Worm (Caenorhabditis elegans): Measurements from ENCODE around the gene hpo-15.

DNA sequence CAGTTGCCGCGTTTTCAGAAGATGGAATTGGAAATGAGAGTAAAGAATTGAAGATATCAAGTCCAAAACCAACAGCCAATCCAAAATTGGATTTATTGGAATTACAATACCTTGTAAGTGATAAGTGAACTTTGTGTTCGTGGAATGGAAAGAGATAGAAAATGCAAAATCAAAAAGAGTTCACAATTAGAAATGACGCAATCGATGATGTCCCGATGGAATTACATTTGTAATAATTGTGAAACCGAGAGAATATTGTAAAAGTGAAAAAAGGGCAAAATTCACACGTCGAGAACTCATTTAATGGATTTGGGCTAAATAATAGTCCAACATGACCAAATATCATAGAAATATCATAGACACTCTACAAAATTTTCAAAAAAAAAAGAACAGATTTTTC, 11.6 kb upstream of the hpo-15 start:
- TF ChIP-seq unc-130 (tag; optimal IDR thresholded peaks at IDR 0.05) (no peak), lin-15B (tag; optimal IDR thresholded peaks at IDR 0.05) (no peak), mep-1 (tag; optimal IDR thresholded peaks at IDR 0.05) (no peak), ama-1 (optimal IDR thresholded peaks at IDR 0.05) (no peak), egl-27 (tag; optimal IDR thresholded peaks at IDR 0.05) (no peak), snpc-4 (tag; optimal IDR thresholded peaks at IDR 0.05) (no peak), elt-3 (tag; optimal IDR thresholded peaks at IDR 0.05) (no peak), unc-62 (GFP tag; optimal IDR thresholded peaks at IDR 0.05) (no peak), tlp-1 (tag; optimal IDR thresholded peaks at IDR 0.05) (no peak), elt-2 (tag; optimal IDR thresholded peaks at IDR 0.05) (no peak), skn-1 (tag; optimal IDR thresholded peaks at IDR 0.05) (no peak), ztf-11 (tag; optimal IDR thresholded peaks at IDR 0.05) (no peak), nhr-237 (tag; optimal IDR thresholded peaks at IDR 0.05) (no peak), nhr-85 (tag) (no peak)
